Worm (Caenorhabditis elegans): ENCODE results near the gene C06E1.11.
A peak's percentile ranks its signal among the peaks of the same experiment; 100 is the strongest.

Gene C06E1.11

ce11 chrIII:8577534-8577933, 39.0 kb downstream of the C06E1.11 start:
- TF ChIP-seq nhr-25 (tag; optimal IDR thresholded peaks at IDR 0.05) (peak; percentile 74), egl-27 (tag; optimal IDR thresholded peaks at IDR 0.05) (peak; percentile 22), Y55F3AM.14 (GFP tag; optimal IDR thresholded peaks at IDR 0.05) (no peak), sma-9 (GFP tag; optimal IDR thresholded peaks at IDR 0.05) (peak; percentile 7), sma-9 (tag; optimal IDR thresholded peaks at IDR 0.05) (no peak), ama-1 (optimal IDR thresholded peaks at IDR 0.05) (no peak), crh-2 (tag; optimal IDR thresholded peaks at IDR 0.05) (no peak), ceh-16 (tag; optimal IDR thresholded peaks at IDR 0.05) (peak; percentile 71), nhr-21 (tag; optimal IDR thresholded peaks at IDR 0.05) (no peak), nhr-6 (tag; optimal IDR thresholded peaks at IDR 0.05) (peak; percentile 2), zag-1 (tag; optimal IDR thresholded peaks at IDR 0.05) (no peak)

ce11 chrIII:8575359-8576101, 41.0 kb downstream of the C06E1.11 start:
- TF ChIP-seq ama-1 (optimal IDR thresholded peaks at IDR 0.05) (no peak), lin-11 (tag; optimal IDR thresholded peaks at IDR 0.05) (no peak), egl-27 (tag; optimal IDR thresholded peaks at IDR 0.05) (peak; percentile 34), elt-3 (tag; optimal IDR thresholded peaks at IDR 0.05) (no peak), ceh-82 (tag; optimal IDR thresholded peaks at IDR 0.05) (no peak), ztf-11 (tag; optimal IDR thresholded peaks at IDR 0.05) (no peak), nhr-10 (tag; optimal IDR thresholded peaks at IDR 0.05) (no peak), nhr-25 (tag; optimal IDR thresholded peaks at IDR 0.05) (peak; percentile 47), nhr-237 (tag; optimal IDR thresholded peaks at IDR 0.05) (no peak), nhr-11 (tag; optimal IDR thresholded peaks at IDR 0.05) (no peak), snpc-4 (tag; optimal IDR thresholded peaks at IDR 0.05) (peak; percentile 84), ceh-16 (tag; optimal IDR thresholded peaks at IDR 0.05) (peak; percentile 32), C34F6.9 (tag; optimal IDR thresholded peaks at IDR 0.05) (no peak), peb-1 (tag; optimal IDR thresholded peaks at IDR 0.05) (no peak), nhr-77 (tag; optimal IDR thresholded peaks at IDR 0.05) (no peak), nhr-6 (tag; optimal IDR thresholded peaks at IDR 0.05) (no peak), crh-2 (tag; optimal IDR thresholded peaks at IDR 0.05) (no peak), unc-55 (GFP tag; optimal IDR thresholded peaks at IDR 0.05) (no peak), sem-4 (tag; optimal IDR thresholded peaks at IDR 0.05) (no peak), unc-39 (tag; optimal IDR thresholded peaks at IDR 0.05) (no peak), ZK546.5 (tag; optimal IDR thresholded peaks at IDR 0.05) (no peak), unc-62 (GFP tag; optimal IDR thresholded peaks at IDR 0.05) (no peak), blmp-1 (tag; optimal IDR thresholded peaks at IDR 0.05; ENCODE audit: insufficient read depth) (no peak), mab-5 (tag; optimal IDR thresholded peaks at IDR 0.05) (no peak)

ce11 chrIII:8574299-8574698, 42.2 kb downstream of the C06E1.11 start:
- TF ChIP-seq zag-1 (tag; optimal IDR thresholded peaks at IDR 0.05) (no peak), nhr-21 (tag; optimal IDR thresholded peaks at IDR 0.05) (peak; percentile 34), sma-3 (GFP tag; optimal IDR thresholded peaks at IDR 0.05) (no peak), lin-39 (tag; optimal IDR thresholded peaks at IDR 0.05) (no peak), egl-27 (tag; optimal IDR thresholded peaks at IDR 0.05) (peak; percentile 15)

DNA sequence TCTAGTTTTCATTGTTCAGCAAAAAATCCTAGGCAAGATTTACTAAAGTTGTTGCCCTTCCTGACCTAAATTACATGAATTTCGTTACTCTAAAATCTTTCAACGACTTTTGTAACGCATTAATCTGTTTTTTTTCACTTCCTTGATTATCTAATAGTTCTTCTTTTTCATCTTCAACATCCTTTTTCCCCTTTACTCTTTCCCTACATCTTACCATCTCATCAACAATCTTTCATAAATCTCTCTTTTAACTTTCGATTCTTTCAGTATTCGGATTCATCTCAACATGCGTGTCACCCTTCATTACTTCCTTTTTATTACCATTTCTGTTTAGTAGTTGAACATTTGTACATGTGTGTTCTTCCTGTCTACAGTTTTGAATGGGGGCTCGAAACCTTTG, 42.6 kb downstream of the C06E1.11 start:
- TF ChIP-seq elt-1 (tag; optimal IDR thresholded peaks at IDR 0.05) (peak; percentile 35), blmp-1 (tag; optimal IDR thresholded peaks at IDR 0.05; ENCODE audit: insufficient read depth) (peak; percentile 68), elt-3 (tag; optimal IDR thresholded peaks at IDR 0.05) (no peak)

DNA sequence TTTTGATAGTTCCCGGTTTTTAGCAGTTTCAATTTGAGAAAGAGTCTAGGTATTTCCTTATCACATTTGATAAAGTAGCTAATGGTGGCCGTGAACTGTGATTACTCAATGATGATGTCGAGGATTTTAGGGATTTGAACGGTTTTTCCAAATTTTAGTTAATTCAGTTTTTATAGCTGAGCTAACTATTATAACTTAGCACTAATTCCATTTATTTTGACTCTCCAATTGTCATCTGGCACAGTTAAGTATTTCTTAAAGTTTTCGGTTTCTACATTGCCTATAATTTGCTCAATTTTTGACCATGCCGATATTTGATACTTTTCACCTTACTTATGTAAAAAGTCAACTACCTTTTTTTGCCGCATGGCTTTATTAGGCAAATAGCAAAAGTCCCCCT, 43.2 kb downstream of the C06E1.11 start:
- no peak for TF ChIP-seq F13H6.1 (tag; optimal IDR thresholded peaks at IDR 0.05)
- TF ChIP-seq ztf-11 (tag; optimal IDR thresholded peaks at IDR 0.05), result no peak
- no peak for TF ChIP-seq ceh-16 (tag; optimal IDR thresholded peaks at IDR 0.05)
- no peak for TF ChIP-seq sma-9 (GFP tag; optimal IDR thresholded peaks at IDR 0.05)
- no peak for TF ChIP-seq sma-9 (tag; optimal IDR thresholded peaks at IDR 0.05)
- TF ChIP-seq sma-3 (GFP tag; optimal IDR thresholded peaks at IDR 0.05), result no peak
- no peak for TF ChIP-seq lin-13 (GFP tag; optimal IDR thresholded peaks at IDR 0.05)
- no peak for TF ChIP-seq lsy-2 (tag; optimal IDR thresholded peaks at IDR 0.05)
- TF ChIP-seq nhr-21 (tag; optimal IDR thresholded peaks at IDR 0.05), result no peak

All from whole organism, L2 larva.